Fruit fly (Drosophila melanogaster): ENCODE results near the gene CG33080.

CG33080 gene

dm6 chrX:5735268-5735941, 17.8 kb upstream of the CG33080 start (continued):
- TF ChIP-seq CG7271 (tag; optimal IDR thresholded peaks at IDR 0.05), result no peak
- TF ChIP-seq psq (GFP tag; optimal IDR thresholded peaks at IDR 0.05), result peak; percentile 31
- TF ChIP-seq ssp (GFP tag; IDR thresholded peaks at IDR 0.05), result peak; percentile 47
- TF ChIP-seq CG4424 (GFP tag; optimal IDR thresholded peaks at IDR 0.05), result peak; percentile 61
- TF ChIP-seq croc (GFP tag; conservative IDR thresholded peaks at IDR 0.05), result peak; percentile 65
- peak; percentile 19 for TF ChIP-seq Nf-YC (tag; optimal IDR thresholded peaks at IDR 0.05)
- TF ChIP-seq Ets65A (GFP tag), result no peak
- TF ChIP-seq CG12942 (GFP tag; optimal IDR thresholded peaks at IDR 0.05), result peak; percentile 55
- TF ChIP-seq tap (tag; optimal IDR thresholded peaks at IDR 0.05), result peak; percentile 74
- no peak for TF ChIP-seq CG6791 (GFP tag; IDR thresholded peaks at IDR 0.05; ENCODE audit: partially characterized antibody)
- peak; percentile 72 for TF ChIP-seq CG8388 (GFP tag; optimal IDR thresholded peaks at IDR 0.05)
- TF ChIP-seq CG11093 (GFP tag; IDR thresholded peaks at IDR 0.05), result peak; percentile 41; the same call in 1 of the 3 replicates
- peak; percentile 71 for TF ChIP-seq seq (GFP tag; IDR thresholded peaks at IDR 0.05)
- TF ChIP-seq Hand (GFP tag; optimal IDR thresholded peaks at IDR 0.05), result peak; percentile 59
- TF ChIP-seq CG14667 (GFP tag; IDR thresholded peaks at IDR 0.05), result peak; percentile 67; the same call in 1 of the 2 replicates
- no peak for TF ChIP-seq tll (GFP tag; optimal IDR thresholded peaks at IDR 0.05)
- no peak for TF ChIP-seq CG1792 (GFP tag; optimal IDR thresholded peaks at IDR 0.05)
- TF ChIP-seq HLH3B (GFP tag; IDR thresholded peaks at IDR 0.05), result peak; percentile 78
- no peak for TF ChIP-seq ac (GFP tag; optimal IDR thresholded peaks at IDR 0.05)
- peak in 1 of 2 experiments; percentile 77 for TF ChIP-seq Eip74EF (GFP tag; optimal IDR thresholded peaks at IDR 0.05)
- peak; percentile 81 for TF ChIP-seq CG34422 (GFP tag; IDR thresholded peaks at IDR 0.05)
- peak; percentile 33 for TF ChIP-seq kay (GFP tag; optimal IDR thresholded peaks at IDR 0.05)
- peak; percentile 86 for TF ChIP-seq CG1603 (tag; optimal IDR thresholded peaks at IDR 0.05)
- no peak for TF ChIP-seq HLH4C (GFP tag; IDR thresholded peaks at IDR 0.05; ENCODE audit: partially characterized antibody)
- peak; percentile 90 for TF ChIP-seq ci (GFP tag; IDR thresholded peaks at IDR 0.05)
- peak; percentile 86 for TF ChIP-seq Oli (tag; optimal IDR thresholded peaks at IDR 0.05)
- peak; percentile 21 for TF ChIP-seq CG8359 (GFP tag; optimal IDR thresholded peaks at IDR 0.05; ENCODE audit: borderline replicate concordance)
- peak; percentile 83 for TF ChIP-seq CG17328 (GFP tag; IDR thresholded peaks at IDR 0.05)
- TF ChIP-seq CG9609 (GFP tag; optimal IDR thresholded peaks at IDR 0.05), result peak; percentile 32
- no peak for TF ChIP-seq knrl (GFP tag; IDR thresholded peaks at IDR 0.05; ENCODE audit: partially characterized antibody)
- TF ChIP-seq CG7987 (GFP tag; optimal IDR thresholded peaks at IDR 0.05), result no peak
- no peak for TF ChIP-seq Sry-β (GFP tag; optimal IDR thresholded peaks at IDR 0.05)
- peak; percentile 72 for TF ChIP-seq mam (GFP tag; optimal IDR thresholded peaks at IDR 0.05)
- no peak for TF ChIP-seq bigmax (GFP tag; optimal IDR thresholded peaks at IDR 0.05)
- TF ChIP-seq CG3163 (GFP tag; optimal IDR thresholded peaks at IDR 0.05), result no peak
- TF ChIP-seq CG4854 (GFP tag; optimal IDR thresholded peaks at IDR 0.05), result peak; percentile 54
- 0 out of 2 replicates have a peak, but pooled peaks have one; percentile 14 for TF ChIP-seq GATAe (GFP tag; conservative IDR thresholded peaks at IDR 0.05)
- TF ChIP-seq pb (GFP tag; optimal IDR thresholded peaks at IDR 0.05), result no peak
- peak; percentile 46 for TF ChIP-seq CG4820 (GFP tag; optimal IDR thresholded peaks at IDR 0.05)
- TF ChIP-seq Nf-YA (GFP tag; IDR thresholded peaks at IDR 0.05), result no peak
- peak; percentile 78 for TF ChIP-seq ttk (GFP tag; IDR thresholded peaks at IDR 0.05)
- TF ChIP-seq CG31365 (tag; optimal IDR thresholded peaks at IDR 0.05), result peak; percentile 7
- TF ChIP-seq scrt (GFP tag; optimal IDR thresholded peaks at IDR 0.05), result peak; percentile 36
- peak; percentile 61 for TF ChIP-seq schlank (tag; optimal IDR thresholded peaks at IDR 0.05)
- peak in 1 of 3 experiments; percentile 63 for TF ChIP-seq lola (GFP tag; optimal IDR thresholded peaks at IDR 0.05)
- TF ChIP-seq Vsx1 (GFP tag; optimal IDR thresholded peaks at IDR 0.05), result peak; percentile 25
- TF ChIP-seq CG17612 (GFP tag; IDR thresholded peaks at IDR 0.05), result peak; percentile 15; the same call in 1 of the 2 replicates
- TF ChIP-seq CG10267 (tag; optimal IDR thresholded peaks at IDR 0.05), result peak; percentile 53

All from whole organism, embryonic.